Worm (Caenorhabditis elegans) whole organism, L4/young adult: ENCODE results near the gene cyb-1.
"Not testable (repeated sequence)": the region's sequence is repeated elsewhere in the genome, so short reads cannot be mapped to it uniquely, and the experiment has no call there.

Source experiments
- W03F9.2 ChIP-seq: fragments of 150-350 bp; optimal IDR thresholded peaks from 2 replicates; lab custom pipeline; 2014; ENCODE audit warnings: missing biosample characterization, missing genetic modification characterization
- dao-5 ChIP-seq: sonication (generic microtip); optimal IDR thresholded peaks from 2 replicates; lab custom pipeline; 2016; ENCODE audit warnings: missing genotype, missing genetic modification characterization, moderate library complexity, missing compliant biosample characterization
- him-1 ChIP-seq: sonication (generic microtip); optimal IDR thresholded peaks from 2 replicates; lab custom pipeline; 2016; ENCODE audit warnings: missing genotype, missing genetic modification reagents, missing genetic modification characterization, missing compliant biosample characterization

Gene cyb-1

ce11 chrIV:10711729-10712128 is 23.3 kb upstream of the cyb-1 start, which contains the start of gene glb-21:
glb-21 (minus strand) TSS chrIV:10711794.
- TF ChIP-seq him-1 (tag; lab: Kevin White, UChicago) (no peak), W03F9.2 (tag; lab: Kevin White, UChicago) (no peak), dao-5 (no peak)

- no peak for TF ChIP-seq W03F9.2 (tag; lab: Kevin White, UChicago)
- no peak for TF ChIP-seq dao-5
- TF ChIP-seq him-1 (tag; lab: Kevin White, UChicago): no peak
Observed at ce11 chrIV:10714594-10714993, 20.4 kb upstream of the cyb-1 start.

- no peak for TF ChIP-seq dao-5
- no peak for TF ChIP-seq him-1 (tag; lab: Kevin White, UChicago)
- no peak for TF ChIP-seq W03F9.2 (tag; lab: Kevin White, UChicago)
Observed at ce11 chrIV:10716348-10716747, 18.7 kb upstream of the cyb-1 start, which contains the start of gene ncx-3. ncx-3 (plus strand) TSS chrIV:10716648.

- TF ChIP-seq him-1 (tag; lab: Kevin White, UChicago) (no peak), dao-5 (no peak), W03F9.2 (tag; lab: Kevin White, UChicago) (no peak)
Observed at ce11 chrIV:10718075-10718474, 16.9 kb upstream of the cyb-1 start.

- no peak for TF ChIP-seq dao-5
- TF ChIP-seq W03F9.2 (tag; lab: Kevin White, UChicago): no peak
- TF ChIP-seq him-1 (tag; lab: Kevin White, UChicago): no peak
Observed at ce11 chrIV:10718865-10719264, 16.2 kb upstream of the cyb-1 start.

- TF ChIP-seq him-1 (tag; lab: Kevin White, UChicago): no peak
- TF ChIP-seq dao-5: no peak
- no peak for TF ChIP-seq W03F9.2 (tag; lab: Kevin White, UChicago)
Observed at ce11 chrIV:10727734-10728133, 7.3 kb upstream of the cyb-1 start, which contains the start of gene ZC168.2. ZC168.2 (plus strand) TSS chrIV:10728034.

ce11 chrIV:10737011-10737553 is 2.1 kb downstream of the cyb-1 start, which contains the start of gene grl-21:
grl-21 (plus strand) TSS chrIV:10737474.
- TF ChIP-seq dao-5: no peak
- no peak for TF ChIP-seq him-1 (tag; lab: Kevin White, UChicago)
- no peak for TF ChIP-seq W03F9.2 (tag; lab: Kevin White, UChicago)

- no peak for TF ChIP-seq him-1 (tag; lab: Kevin White, UChicago)
- TF ChIP-seq W03F9.2 (tag; lab: Kevin White, UChicago): no peak
- TF ChIP-seq dao-5: no peak
Observed at ce11 chrIV:10738328-10738727, 3.3 kb downstream of the cyb-1 start, which contains the start of gene ssp-34. ssp-34 (minus strand) TSS chrIV:10738602.

ce11 chrIV:10744475-10744874 is 9.5 kb downstream of the cyb-1 start, which contains the start of gene T25B9.3:
T25B9.3 (plus strand) TSS chrIV:10744775.
- TF ChIP-seq dao-5: no peak
- no peak for TF ChIP-seq him-1 (tag; lab: Kevin White, UChicago)
- TF ChIP-seq W03F9.2 (tag; lab: Kevin White, UChicago): no peak

ce11 chrIV:10745332-10745731 is 10.3 kb downstream of the cyb-1 start:
- no peak for TF ChIP-seq dao-5
- no peak for TF ChIP-seq W03F9.2 (tag; lab: Kevin White, UChicago)
- TF ChIP-seq him-1 (tag; lab: Kevin White, UChicago): no peak

- TF ChIP-seq W03F9.2 (tag; lab: Kevin White, UChicago) (no peak), dao-5 (no peak), him-1 (tag; lab: Kevin White, UChicago) (no peak)
Observed at ce11 chrIV:10750041-10750440, 15.0 kb downstream of the cyb-1 start, which contains the start of gene T25B9.1. T25B9.1 (minus strand) TSS chrIV:10750141.

ce11 chrIV:10751740-10752139 is 16.7 kb downstream of the cyb-1 start, which contains the start of gene T25B9.2:
T25B9.2 (minus strand) TSS chrIV:10751840.
- not testable (repeated sequence) for TF ChIP-seq dao-5; W03F9.2 (tag; lab: Kevin White, UChicago); him-1 (tag; lab: Kevin White, UChicago)

- no peak for TF ChIP-seq W03F9.2 (tag; lab: Kevin White, UChicago)
- TF ChIP-seq him-1 (tag; lab: Kevin White, UChicago): no peak
- TF ChIP-seq dao-5: no peak
Observed at ce11 chrIV:10754685-10755084, 19.7 kb downstream of the cyb-1 start, which contains the start of gene T25B9.5. T25B9.5 (minus strand) TSS chrIV:10754785.

- TF ChIP-seq him-1 (tag; lab: Kevin White, UChicago) (no peak), dao-5 (no peak), W03F9.2 (tag; lab: Kevin White, UChicago) (no peak)
Observed at ce11 chrIV:10757616-10758193, 22.7 kb downstream of the cyb-1 start, which contains the start of the genes T25B9.4 and T25B9.6. T25B9.4 (minus strand) TSS chrIV:10757716. T25B9.6 (plus strand) TSS chrIV:10758143.
